Worm (Caenorhabditis elegans) whole organism, early embryonic: ENCODE results near the gene C27A7.8.

Experiments used
- B0310.2 ChIP-seq: sonication (generic microtip); optimal IDR thresholded peaks from 2 replicates; lab custom pipeline; 2016; ENCODE audit warnings: mild to moderate bottlenecking, missing genetic modification characterization, missing compliant biosample characterization
- F13C5.2 ChIP-seq: sonication (generic microtip); optimal IDR thresholded peaks from 2 replicates; lab custom pipeline; 2017; ENCODE audit warnings: mild to moderate bottlenecking, missing genetic modification characterization, inconsistent platforms, missing compliant biosample characterization
- aly-1 ChIP-seq: sonication (generic microtip); optimal IDR thresholded peaks from 2 replicates; lab custom pipeline; 2016; ENCODE audit warnings: missing genetic modification characterization, missing compliant biosample characterization
- ama-1 ChIP-seq: fragments of 150-350 bp; optimal IDR thresholded peaks from 2 replicates; lab custom pipeline; 2014
- ceh-13 ChIP-seq: fragments of 200-800 bp; sonication (Bioruptor generic); optimal IDR thresholded peaks from 2 replicates; lab custom pipeline; 2018; ENCODE audit warnings: mild to moderate bottlenecking, missing genetic modification characterization, missing compliant biosample characterization
- ceh-36 ChIP-seq: sonication (generic microtip); optimal IDR thresholded peaks from 2 replicates; lab custom pipeline; 2016; ENCODE audit warnings: missing genetic modification characterization, inconsistent platforms, missing compliant biosample characterization
- ets-7 ChIP-seq: sonication (generic microtip); optimal IDR thresholded peaks from 2 replicates; lab custom pipeline; 2016; ENCODE audit warnings: missing genotype, missing genetic modification characterization, missing compliant biosample characterization
- flt-1 ChIP-seq: fragments of 200-800 bp; sonication (Bioruptor generic); IDR thresholded peaks from 2 replicates; pipeline ENCODE4 v1.3.6; 2022; ENCODE audit warnings: missing genetic modification characterization, missing compliant biosample characterization
- hmbx-1 ChIP-seq: sonication (generic microtip); optimal IDR thresholded peaks from 2 replicates; lab custom pipeline; 2016; ENCODE audit warnings: mild to moderate bottlenecking, missing genetic modification characterization, missing compliant biosample characterization
- hmg-4 ChIP-seq: fragments of 200-800 bp; sonication (Bioruptor generic); optimal IDR thresholded peaks from 2 replicates; lab custom pipeline; 2018; ENCODE audit warnings: mild to moderate bottlenecking, missing genetic modification characterization, missing compliant biosample characterization
- hnd-1 ChIP-seq: sonication (generic microtip); optimal IDR thresholded peaks from 2 replicates; lab custom pipeline; 2016; ENCODE audit warnings: missing genetic modification characterization, missing compliant biosample characterization
- pes-1 ChIP-seq: fragments of 200-800 bp; sonication (Bioruptor generic); IDR thresholded peaks from 2 replicates; pipeline ENCODE4 v1.3.6; 2022; ENCODE audit warnings: missing genetic modification reagents, missing genetic modification characterization, missing compliant biosample characterization
- scrt-1 ChIP-seq: fragments of 200-800 bp; sonication (Bioruptor generic); IDR thresholded peaks from 2 replicates; pipeline ENCODE4 v1.3.6; 2022; ENCODE audit warnings: missing genetic modification characterization, missing compliant biosample characterization
- sea-1 ChIP-seq: fragments of 200-800 bp; sonication (Bioruptor generic); conservative IDR thresholded peaks from 2 replicates; pipeline ENCODE4 v1.3.6; 2022; ENCODE audit warnings: missing genetic modification characterization, missing compliant biosample characterization
- tbx-11 ChIP-seq: fragments of 200-800 bp; sonication (Bioruptor generic); IDR thresholded peaks from 2 replicates; pipeline ENCODE4 v1.3.6; 2022; ENCODE audit warnings: missing genetic modification characterization, missing compliant biosample characterization
- tbx-37 ChIP-seq: fragments of 200-800 bp; sonication (Bioruptor generic); conservative IDR thresholded peaks from 2 replicates; pipeline ENCODE4 v1.3.6; 2022; ENCODE audit warnings: missing genetic modification reagents, missing genetic modification characterization, missing compliant biosample characterization
- tra-4 ChIP-seq: sonication (generic microtip); optimal IDR thresholded peaks from 2 replicates; lab custom pipeline; 2017; ENCODE audit warnings: missing genetic modification characterization, missing compliant biosample characterization

The C27A7.8 gene

ce11 chrV:12162906-12163305 lies 9.9 kb downstream of the C27A7.8 start, which contains the start of gene srj-4:
Gene srj-4, plus strand, starts transcription at chrV:12163206.
- TF ChIP-seq ama-1 (lab: Kevin White, UChicago) (no peak), tra-4 (tag; lab: Kevin White, UChicago) (no peak), hmbx-1 (tag; lab: Kevin White, UChicago) (no peak), flt-1 (GFP tag; lab: Robert Waterston, UW) (no peak), F13C5.2 (tag; lab: Kevin White, UChicago) (no peak), ets-7 (tag; lab: Kevin White, UChicago) (no peak), sea-1 (GFP tag; lab: Robert Waterston, UW) (no peak), pes-1 (GFP tag; lab: Robert Waterston, UW) (no peak), tbx-37 (GFP tag; lab: Robert Waterston, UW) (no peak), ceh-36 (tag; lab: Kevin White, UChicago) (no peak), hnd-1 (tag; lab: Kevin White, UChicago) (no peak), aly-1 (tag; lab: Kevin White, UChicago) (no peak), hmg-4 (GFP tag; lab: Kevin White, UChicago) (no peak)

DNA sequence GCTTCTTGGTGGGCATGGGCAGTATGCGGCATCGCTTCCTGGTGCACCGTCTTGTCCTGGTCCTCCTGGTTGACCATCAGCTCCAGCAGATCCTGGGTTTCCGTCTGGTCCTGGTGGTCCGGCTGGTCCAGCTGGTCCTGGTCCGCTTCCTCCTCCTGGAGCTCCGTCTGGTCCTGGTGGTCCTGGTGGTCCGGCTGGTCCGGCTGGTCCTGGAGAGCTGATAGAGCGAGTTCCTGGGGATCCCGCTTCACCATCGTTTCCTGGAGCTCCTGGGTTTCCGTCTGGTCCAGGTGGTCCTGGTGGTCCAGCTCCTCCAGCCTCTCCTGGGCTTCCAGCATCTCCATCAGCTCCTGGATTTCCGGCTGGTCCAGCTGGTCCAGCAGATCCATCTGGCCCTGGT lies 14.1 kb downstream of the C27A7.8 start:
- TF ChIP-seq sea-1 (GFP tag; lab: Robert Waterston, UW) (no peak), aly-1 (tag; lab: Kevin White, UChicago) (peak; percentile 8), scrt-1 (no peak), flt-1 (GFP tag; lab: Robert Waterston, UW) (no peak)

DNA sequence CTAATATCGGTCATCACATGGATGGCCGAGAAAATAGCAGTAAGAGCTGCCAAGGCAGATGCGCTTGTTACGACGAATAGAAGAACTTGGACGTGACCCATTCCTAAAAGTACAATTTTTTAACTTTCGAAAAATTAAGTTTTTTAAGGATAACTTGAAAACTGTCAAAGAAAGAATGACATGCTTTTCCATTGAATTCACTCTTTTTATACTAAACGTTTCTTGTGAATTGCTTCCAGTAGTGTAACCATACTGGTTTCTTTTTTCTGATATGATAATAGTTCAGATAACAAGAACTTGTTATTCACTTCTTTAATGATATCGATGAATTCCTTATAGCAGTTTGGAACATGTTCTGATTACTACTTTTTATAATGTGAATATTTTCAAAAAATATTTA lies 14.7 kb downstream of the C27A7.8 start, which contains the start of gene col-37:
Gene col-37, minus strand, starts transcription at position 101 of the 400 bp plus-strand sequence.
- TF ChIP-seq scrt-1, result no peak
- no peak for TF ChIP-seq ets-7 (tag; lab: Kevin White, UChicago)
- no peak for TF ChIP-seq sea-1 (GFP tag; lab: Robert Waterston, UW)
- no peak for TF ChIP-seq ceh-36 (tag; lab: Kevin White, UChicago)
- no peak for TF ChIP-seq tbx-11 (GFP tag; lab: Robert Waterston, UW)
- no peak for TF ChIP-seq hmg-4 (GFP tag; lab: Kevin White, UChicago)
- TF ChIP-seq flt-1 (GFP tag; lab: Robert Waterston, UW), result no peak
- TF ChIP-seq tbx-37 (GFP tag; lab: Robert Waterston, UW), result no peak
- no peak for TF ChIP-seq pes-1 (GFP tag; lab: Robert Waterston, UW)
- no peak for TF ChIP-seq hmbx-1 (tag; lab: Kevin White, UChicago)
- no peak for TF ChIP-seq ceh-13 (GFP tag; lab: Kevin White, UChicago)

DNA sequence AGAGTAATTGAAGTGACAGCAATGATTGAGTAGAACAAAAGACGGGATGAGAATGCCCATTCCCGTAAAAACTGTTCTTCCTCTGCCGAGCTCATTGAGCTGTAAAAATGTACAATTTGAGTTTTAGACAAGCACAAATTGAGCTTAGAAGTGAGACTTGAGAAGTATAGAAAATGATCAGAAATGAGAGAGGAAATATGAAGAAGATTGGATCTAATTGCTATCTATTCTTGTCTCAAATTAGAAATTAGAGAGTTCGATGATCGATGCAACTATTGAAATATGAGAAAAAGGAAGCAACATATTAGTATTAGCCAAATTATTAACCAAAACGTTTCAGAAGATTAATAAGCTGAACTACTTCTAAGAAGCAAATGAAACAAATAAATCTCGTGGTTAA lies 17.2 kb downstream of the C27A7.8 start, which contains the start of gene ZK863.1:
Gene ZK863.1, minus strand, starts transcription at position 101 of the 400 bp plus-strand sequence.
- TF ChIP-seq tbx-37 (GFP tag; lab: Robert Waterston, UW), result no peak
- no peak for TF ChIP-seq aly-1 (tag; lab: Kevin White, UChicago)
- no peak for TF ChIP-seq pes-1 (GFP tag; lab: Robert Waterston, UW)
- no peak for TF ChIP-seq hnd-1 (tag; lab: Kevin White, UChicago)
- no peak for TF ChIP-seq scrt-1
- TF ChIP-seq sea-1 (GFP tag; lab: Robert Waterston, UW), result no peak
- TF ChIP-seq ama-1 (lab: Kevin White, UChicago), result no peak
- no peak for TF ChIP-seq F13C5.2 (tag; lab: Kevin White, UChicago)
- TF ChIP-seq hmbx-1 (tag; lab: Kevin White, UChicago), result no peak
- TF ChIP-seq hmg-4 (GFP tag; lab: Kevin White, UChicago), result no peak

DNA sequence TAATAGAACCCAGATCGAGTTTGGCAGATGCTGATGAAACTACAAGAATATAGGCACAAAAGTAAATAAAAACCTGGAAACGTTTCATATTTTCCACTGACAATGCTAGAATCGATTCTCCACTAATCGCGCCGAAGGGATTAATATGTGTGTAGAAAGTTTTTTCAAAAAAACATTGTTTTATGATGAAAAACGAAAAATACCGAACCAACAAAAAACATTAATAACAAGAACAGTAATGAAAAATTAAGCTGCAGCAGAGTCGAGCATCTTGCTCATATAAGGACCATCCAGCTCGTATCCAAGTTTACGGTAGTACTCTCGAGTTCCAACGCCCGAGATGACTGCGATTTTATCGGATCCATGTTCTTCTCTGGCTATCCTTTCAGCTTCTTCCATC lies 26.4 kb downstream of the C27A7.8 start, which contains the start of gene clec-224:
Gene clec-224, minus strand, starts transcription at position 101 of the 400 bp plus-strand sequence.
- TF ChIP-seq ceh-36 (tag; lab: Kevin White, UChicago) (peak; percentile 9), hmg-4 (GFP tag; lab: Kevin White, UChicago) (no peak)

DNA sequence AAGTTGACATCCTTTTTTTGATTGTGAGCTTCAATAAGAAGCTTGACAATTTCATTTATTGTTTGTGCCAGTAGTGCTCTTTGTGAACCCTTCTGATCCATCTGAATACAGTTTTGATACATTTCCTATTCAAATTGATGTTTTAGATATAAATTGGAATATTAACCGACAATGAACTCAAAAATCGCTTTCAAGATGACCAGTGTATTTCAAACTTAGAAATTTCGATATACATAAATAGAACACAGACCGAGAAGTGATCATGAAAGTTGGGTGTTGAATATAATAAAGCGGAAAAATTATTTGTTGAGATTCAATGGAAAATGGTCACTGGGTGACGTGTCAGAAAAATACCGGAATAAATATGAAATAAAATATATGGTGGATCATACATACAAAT lies 28.4 kb downstream of the C27A7.8 start, which contains the start of gene elpc-3:
Gene elpc-3, minus strand, starts transcription at position 101 of the 400 bp plus-strand sequence.
- TF ChIP-seq tra-4 (tag; lab: Kevin White, UChicago), result no peak
- TF ChIP-seq hmbx-1 (tag; lab: Kevin White, UChicago), result no peak
- TF ChIP-seq ets-7 (tag; lab: Kevin White, UChicago), result no peak
- no peak for TF ChIP-seq aly-1 (tag; lab: Kevin White, UChicago)
- no peak for TF ChIP-seq sea-1 (GFP tag; lab: Robert Waterston, UW)
- TF ChIP-seq ama-1 (lab: Kevin White, UChicago), result no peak

- TF ChIP-seq pes-1 (GFP tag; lab: Robert Waterston, UW), result no peak
- TF ChIP-seq ets-7 (tag; lab: Kevin White, UChicago), result no peak
- no peak for TF ChIP-seq B0310.2 (tag; lab: Kevin White, UChicago)
- TF ChIP-seq F13C5.2 (tag; lab: Kevin White, UChicago), result no peak
- TF ChIP-seq ama-1 (lab: Kevin White, UChicago), result no peak
- TF ChIP-seq aly-1 (tag; lab: Kevin White, UChicago), result no peak
- no peak for TF ChIP-seq scrt-1
- no peak for TF ChIP-seq hmg-4 (GFP tag; lab: Kevin White, UChicago)
- TF ChIP-seq tbx-11 (GFP tag; lab: Robert Waterston, UW), result no peak
- no peak for TF ChIP-seq hmbx-1 (tag; lab: Kevin White, UChicago)
Observed at ce11 chrV:12183854-12184253, 30.9 kb downstream of the C27A7.8 start, which contains the start of gene usip-1. Gene usip-1, minus strand, starts transcription at chrV:12184194.
